Worm (Caenorhabditis elegans) whole organism, early embryonic: Measurements from ENCODE around the gene cal-1.

Source experiments
- aly-1 ChIP-seq: sonication (generic microtip); optimal IDR thresholded peaks from 2 replicates; lab custom pipeline; 2016; ENCODE audit warnings: missing genetic modification characterization, missing compliant biosample characterization
- ama-1 ChIP-seq: fragments of 150-350 bp; optimal IDR thresholded peaks from 2 replicates; lab custom pipeline; 2014
- ets-7 ChIP-seq: sonication (generic microtip); optimal IDR thresholded peaks from 2 replicates; lab custom pipeline; 2016; ENCODE audit warnings: missing genotype, missing genetic modification characterization, missing compliant biosample characterization
- hmbx-1 ChIP-seq: sonication (generic microtip); optimal IDR thresholded peaks from 2 replicates; lab custom pipeline; 2016; ENCODE audit warnings: mild to moderate bottlenecking, missing genetic modification characterization, missing compliant biosample characterization
- hnd-1 ChIP-seq: sonication (generic microtip); optimal IDR thresholded peaks from 2 replicates; lab custom pipeline; 2016; ENCODE audit warnings: missing genetic modification characterization, missing compliant biosample characterization
- tbx-11 ChIP-seq: fragments of 200-800 bp; sonication (Bioruptor generic); IDR thresholded peaks from 2 replicates; pipeline ENCODE4 v1.3.6; 2022; ENCODE audit warnings: missing genetic modification characterization, missing compliant biosample characterization
- tbx-37 ChIP-seq: fragments of 200-800 bp; sonication (Bioruptor generic); conservative IDR thresholded peaks from 2 replicates; pipeline ENCODE4 v1.3.6; 2022; ENCODE audit warnings: missing genetic modification reagents, missing genetic modification characterization, missing compliant biosample characterization

DNA sequence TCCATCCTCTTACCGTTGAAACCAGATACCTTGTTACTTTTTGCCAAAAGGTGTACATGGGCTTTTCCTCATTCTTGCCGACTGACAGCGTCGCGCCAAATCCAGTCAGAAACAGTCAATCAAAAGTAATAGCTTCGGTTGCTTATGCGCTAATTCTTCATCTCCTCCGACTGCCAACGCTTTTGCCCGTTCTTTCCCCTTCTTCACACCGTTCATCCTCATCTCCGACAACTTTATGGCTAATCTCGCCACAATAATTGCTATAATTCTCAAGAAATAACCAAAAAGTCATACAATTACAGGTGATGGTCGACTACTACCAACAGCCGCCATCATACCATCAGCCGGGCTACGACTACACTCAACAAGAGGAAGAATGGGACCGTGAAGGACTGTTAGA is 38.9 kb downstream of the cal-1 start, which contains the start of gene atn-1:
- TF ChIP-seq ets-7 (tag; lab: Kevin White, UChicago), result no peak
- no peak for TF ChIP-seq ama-1 (lab: Kevin White, UChicago)
- no peak for TF ChIP-seq tbx-11 (GFP tag; lab: Robert Waterston, UW)
- no peak for TF ChIP-seq hmbx-1 (tag; lab: Kevin White, UChicago)
- no peak for TF ChIP-seq hnd-1
- TF ChIP-seq tbx-37 (GFP tag; lab: Robert Waterston, UW), result no peak
- no peak for TF ChIP-seq aly-1 (tag; lab: Kevin White, UChicago)
